Fruit fly (Drosophila melanogaster): Measurements from ENCODE around the gene bigmax.
A peak's percentile ranks its signal among the peaks of the same experiment; 100 is the strongest.

Gene bigmax

dm6 chr3R:27283645-27284044 lies 4.7 kb downstream of the bigmax start, which contains the start of gene CG3368 (continued):
- TF ChIP-seq nerfin-2 (GFP tag; IDR thresholded peaks at IDR 0.05; ENCODE audit: partially characterized antibody) (peak; percentile 84), D19A (tag; optimal IDR thresholded peaks at IDR 0.05) (no peak), Sry-δ (GFP tag; optimal IDR thresholded peaks at IDR 0.05) (peak; percentile 34), bigmax (GFP tag; optimal IDR thresholded peaks at IDR 0.05) (no peak), CG6854 (GFP tag; optimal IDR thresholded peaks at IDR 0.05) (no peak), CG10543 (GFP tag; optimal IDR thresholded peaks at IDR 0.05) (no peak), BEAF-32 (GFP tag; optimal IDR thresholded peaks at IDR 0.05) (peak; percentile 45), crp (GFP tag; optimal IDR thresholded peaks at IDR 0.05) (peak in 1 of 2 experiments; percentile 25), sens-2 (GFP tag; IDR thresholded peaks at IDR 0.05) (no peak), CG4730 (GFP tag; IDR thresholded peaks at IDR 0.05) (no peak), CG15073 (GFP tag; optimal IDR thresholded peaks at IDR 0.05) (no peak), sr (GFP tag; IDR thresholded peaks at IDR 0.05) (no peak), CG42726 (GFP tag; IDR thresholded peaks at IDR 0.05; ENCODE audit: partially characterized antibody) (0 out of 2 replicates have a peak, but pooled peaks have one; percentile 41), CG10267 (tag; optimal IDR thresholded peaks at IDR 0.05) (no peak), Gug (GFP tag; IDR thresholded peaks at IDR 0.05) (no peak), Jarid2 (GFP tag; optimal IDR thresholded peaks at IDR 0.05) (no peak), CG4424 (GFP tag; optimal IDR thresholded peaks at IDR 0.05) (no peak), Drgx (GFP tag; IDR thresholded peaks at IDR 0.05) (no peak), CG8359 (GFP tag; optimal IDR thresholded peaks at IDR 0.05; ENCODE audit: borderline replicate concordance) (no peak), ken (GFP tag; IDR thresholded peaks at IDR 0.05) (no peak), usp (GFP tag; optimal IDR thresholded peaks at IDR 0.05) (no peak), eve (GFP tag; optimal IDR thresholded peaks at IDR 0.05) (no peak), cato (GFP tag; optimal IDR thresholded peaks at IDR 0.05; ENCODE audit: borderline replicate concordance) (no peak), sens (GFP tag) (peak; percentile 49), hbn (GFP tag; IDR thresholded peaks at IDR 0.05; ENCODE audit: partially characterized antibody) (peak; percentile 30; the same call in 1 of the 2 replicates), bab2 (GFP tag; optimal IDR thresholded peaks at IDR 0.05) (no peak), pnt (GFP tag; optimal IDR thresholded peaks at IDR 0.05) (no peak), ash1 (GFP tag; optimal IDR thresholded peaks at IDR 0.05) (no peak), en (GFP tag; optimal IDR thresholded peaks at IDR 0.05) (no peak), CG12071 (GFP tag; optimal IDR thresholded peaks at IDR 0.05) (no peak), Hsf (GFP tag; optimal IDR thresholded peaks at IDR 0.05) (no peak), nmo (GFP tag; optimal IDR thresholded peaks at IDR 0.05) (no peak), CG31224 (GFP tag; IDR thresholded peaks at IDR 0.05) (no peak), pita (GFP tag; optimal IDR thresholded peaks at IDR 0.05) (no peak), kay (GFP tag; optimal IDR thresholded peaks at IDR 0.05) (no peak), CG13123 (GFP tag; optimal IDR thresholded peaks at IDR 0.05) (no peak), Lim3 (GFP tag; IDR thresholded peaks at IDR 0.05) (no peak), CG1603 (tag; optimal IDR thresholded peaks at IDR 0.05) (no peak), ewg (GFP tag; optimal IDR thresholded peaks at IDR 0.05) (no peak), H2.0 (GFP tag; IDR thresholded peaks at IDR 0.05) (no peak), lola (GFP tag; optimal IDR thresholded peaks at IDR 0.05) (no peak), CG8089 (GFP tag; optimal IDR thresholded peaks at IDR 0.05) (no peak), CkIIα-i1 (GFP tag; IDR thresholded peaks at IDR 0.05) (no peak), CG1832 (GFP tag; optimal IDR thresholded peaks at IDR 0.05) (no peak), schlank (tag; optimal IDR thresholded peaks at IDR 0.05) (no peak), CG17612 (GFP tag; IDR thresholded peaks at IDR 0.05) (no peak), CG3726 (GFP tag; IDR thresholded peaks at IDR 0.05) (no peak), Dll (GFP tag; IDR thresholded peaks at IDR 0.05; ENCODE audit: partially characterized antibody) (peak; percentile 65), salm (tag; optimal IDR thresholded peaks at IDR 0.05) (no peak), Trl (optimal IDR thresholded peaks at IDR 0.05) (no peak), Trl (GFP tag; optimal IDR thresholded peaks at IDR 0.05) (no peak), gem (tag; optimal IDR thresholded peaks at IDR 0.05) (no peak)

All from whole organism, embryonic.